Fruit fly (Drosophila melanogaster) whole organism, embryonic: ENCODE measurements around the gene CG10343.

ENCODE experiments used
- Asciz ChIP-seq: fragments of 200-800 bp; sonication (Bioruptor generic); optimal IDR thresholded peaks from 2 replicates; lab custom pipeline; 2017; ENCODE audit warnings: missing biosample characterization, mild to moderate bottlenecking, missing genetic modification characterization, missing genetic modification reagents
- Blimp-1 ChIP-seq: fragments of 200-800 bp; sonication (Bioruptor generic); optimal IDR thresholded peaks from 3 replicates; lab custom pipeline; 2018; ENCODE audit warnings: missing biosample characterization, missing genetic modification characterization, mild to moderate bottlenecking, moderate library complexity, missing genetic modification reagents
- CG10267 ChIP-seq: fragments of 200-800 bp; sonication (Bioruptor generic); optimal IDR thresholded peaks from 2 replicates; lab custom pipeline; 2018; ENCODE audit warnings: missing biosample characterization, mild to moderate bottlenecking, missing genetic modification characterization, moderate library complexity
- CG10274 ChIP-seq: fragments of 200-800 bp; sonication (Bioruptor generic); optimal IDR thresholded peaks from 3 replicates; lab custom pipeline; 2017; ENCODE audit warnings: missing biosample characterization, mild to moderate bottlenecking, missing genetic modification characterization
- CG11723 ChIP-seq: fragments of 200-800 bp; sonication (Bioruptor generic); optimal IDR thresholded peaks from 2 replicates; lab custom pipeline; 2017; ENCODE audit warnings: missing biosample characterization, mild to moderate bottlenecking, missing genetic modification characterization
- CG12219 ChIP-seq: fragments of 200-800 bp; sonication (Bioruptor generic); optimal IDR thresholded peaks from 3 replicates; lab custom pipeline; 2018; ENCODE audit warnings: missing biosample characterization, mild to moderate bottlenecking, missing genetic modification characterization
- CG12659 ChIP-seq: fragments of 200-800 bp; sonication (Bioruptor generic); optimal IDR thresholded peaks from 3 replicates; lab custom pipeline; 2017; ENCODE audit warnings: mild to moderate bottlenecking, missing biosample characterization, missing genetic modification reagents, missing genetic modification characterization
- CG13287 ChIP-seq: fragments of 200-800 bp; sonication (Bioruptor generic); IDR thresholded peaks from 2 replicates; pipeline ENCODE4 v1.3.6; 2022; ENCODE audit warnings: missing biosample characterization, missing genetic modification characterization; ENCODE audit not compliant: partially characterized antibody
- CG15601 ChIP-seq: fragments of 200-800 bp; sonication (Bioruptor generic); optimal IDR thresholded peaks from 3 replicates; lab custom pipeline; 2019; ENCODE audit warnings: missing biosample characterization, mild to moderate bottlenecking, missing genetic modification characterization, moderate library complexity
- CG17385 ChIP-seq: fragments of 200-800 bp; sonication (Bioruptor generic); optimal IDR thresholded peaks from 3 replicates; lab custom pipeline; 2018; ENCODE audit warnings: missing biosample characterization, mild to moderate bottlenecking, missing genetic modification characterization
- CG18599 ChIP-seq: fragments of 200-800 bp; sonication (Bioruptor generic); optimal IDR thresholded peaks from 3 replicates; lab custom pipeline; 2017; ENCODE audit warnings: missing biosample characterization, missing genetic modification characterization, mild to moderate bottlenecking, moderate library complexity, missing genetic modification reagents
- CG18619 ChIP-seq: fragments of 200-800 bp; sonication (Bioruptor generic); optimal IDR thresholded peaks from 3 replicates; lab custom pipeline; 2017; ENCODE audit warnings: missing biosample characterization, mild to moderate bottlenecking, missing genetic modification characterization
- CG2712 ChIP-seq: fragments of 200-800 bp; optimal IDR thresholded peaks from 3 replicates; lab custom pipeline; 2019; ENCODE audit warnings: missing biosample characterization, mild to moderate bottlenecking, missing genetic modification characterization, moderate library complexity
- CG2875 ChIP-seq: fragments of 200-800 bp; sonication (Bioruptor generic); optimal IDR thresholded peaks from 2 replicates; lab custom pipeline; 2017; ENCODE audit warnings: missing biosample characterization, mild to moderate bottlenecking, missing genetic modification characterization, missing genetic modification reagents
- CG30403 ChIP-seq: fragments of 200-800 bp; sonication (Bioruptor generic); optimal IDR thresholded peaks from 3 replicates; lab custom pipeline; 2016; ENCODE audit warnings: missing biosample characterization, missing genetic modification characterization
- CG32772 ChIP-seq: fragments of 200-800 bp; sonication (Bioruptor generic); IDR thresholded peaks from 2 replicates; pipeline ENCODE4 v1.3.6; 2022; ENCODE audit warnings: missing biosample characterization, missing genetic modification characterization
- CG5180 ChIP-seq: fragments of 200-800 bp; sonication (Bioruptor generic); optimal IDR thresholded peaks from 3 replicates; lab custom pipeline; 2017; ENCODE audit warnings: missing biosample characterization, missing genetic modification characterization, mild to moderate bottlenecking, moderate library complexity, missing genetic modification reagents
- CG7963 ChIP-seq: fragments of 200-800 bp; sonication (Bioruptor generic); IDR thresholded peaks from 3 replicates; pipeline ENCODE4 v1.3.6; 2022; ENCODE audit warnings: missing biosample characterization, missing genetic modification characterization; ENCODE audit not compliant: partially characterized antibody
- CG8388 ChIP-seq: fragments of 200-800 bp; sonication (Bioruptor generic); optimal IDR thresholded peaks from 2 replicates; lab custom pipeline; 2019; ENCODE audit warnings: missing biosample characterization, mild to moderate bottlenecking, missing genetic modification characterization, moderate library complexity
- CG9817 ChIP-seq: fragments of 200-800 bp; sonication (Bioruptor generic); optimal IDR thresholded peaks from 2 replicates; lab custom pipeline; 2018; ENCODE audit warnings: missing biosample characterization, mild to moderate bottlenecking, missing genetic modification characterization, moderate library complexity
- Dll ChIP-seq: fragments of 200-800 bp; sonication (Bioruptor generic); IDR thresholded peaks from 4 replicates; pipeline ENCODE4 v1.3.6; 2022; ENCODE audit warnings: missing biosample characterization, missing genetic modification characterization; ENCODE audit not compliant: partially characterized antibody
- Ets65A ChIP-seq: fragments of 200-800 bp; sonication (Bioruptor generic); peaks from one replicate; lab custom pipeline; 2016; ENCODE audit warnings: missing biosample characterization, missing genetic modification characterization
- H2.0 ChIP-seq: fragments of 200-800 bp; sonication (Bioruptor generic); IDR thresholded peaks from 2 replicates; pipeline ENCODE4 v1.3.6; 2022; ENCODE audit warnings: missing biosample characterization, missing genetic modification characterization
- Hr78 ChIP-seq, 2 experiments: fragments of 200-800 bp in 1 of 2; fragments of >200 bp in 1 of 2; sonication (Bioruptor generic) in 1 of 2; optimal IDR thresholded peaks; 2 replicates each; lab custom pipeline; 2017 to 2019; ENCODE audit warnings: missing biosample characterization in 2 of 2, missing genetic modification characterization in 2 of 2, mild to moderate bottlenecking in 1 of 2, moderate library complexity in 1 of 2
- Myb ChIP-seq: fragments of 200-800 bp; sonication (Bioruptor generic); optimal IDR thresholded peaks from 2 replicates; lab custom pipeline; 2016; ENCODE audit warnings: missing biosample characterization, missing genetic modification characterization
- NC2β ChIP-seq: fragments of 200-800 bp; sonication (Bioruptor generic); optimal IDR thresholded peaks from 2 replicates; lab custom pipeline; 2016; ENCODE audit warnings: missing biosample characterization, missing genetic modification characterization
- NK7.1 ChIP-seq: fragments of 200-800 bp; sonication (Bioruptor generic); optimal IDR thresholded peaks from 3 replicates; lab custom pipeline; 2016; ENCODE audit warnings: missing biosample characterization, missing genetic modification characterization
- Neu2 ChIP-seq: fragments of 200-800 bp; sonication (Bioruptor generic); optimal IDR thresholded peaks from 3 replicates; lab custom pipeline; 2016; ENCODE audit warnings: missing biosample characterization, missing genetic modification characterization, borderline replicate concordance
- Nf-YC ChIP-seq: fragments of 200-800 bp; optimal IDR thresholded peaks from 3 replicates; lab custom pipeline; 2019; ENCODE audit warnings: missing biosample characterization, mild to moderate bottlenecking, missing genetic modification characterization, moderate library complexity
- Oli ChIP-seq: fragments of 200-800 bp; sonication (Bioruptor generic); optimal IDR thresholded peaks from 2 replicates; lab custom pipeline; 2018; ENCODE audit warnings: missing biosample characterization, mild to moderate bottlenecking, missing genetic modification characterization, moderate library complexity
- Pdp1 ChIP-seq, 2 experiments: fragments of 200-800 bp; sonication (Bioruptor generic); optimal IDR thresholded peaks; 3 replicates each; lab custom pipeline; 2016; ENCODE audit warnings: missing biosample characterization in 2 of 2, missing genetic modification characterization in 2 of 2, mild to moderate bottlenecking in 1 of 2, moderate library complexity in 1 of 2
- Rfx ChIP-seq: fragments of 200-800 bp; sonication (Bioruptor generic); IDR thresholded peaks from 2 replicates; pipeline ENCODE4 v1.3.6; 2022; ENCODE audit warnings: missing biosample characterization, missing genetic modification characterization
- Sin3A ChIP-seq: fragments of >200 bp; optimal IDR thresholded peaks from 2 replicates; lab custom pipeline; 2018
- Sox102F ChIP-seq: fragments of 200-800 bp; sonication (Bioruptor generic); optimal IDR thresholded peaks from 2 replicates; lab custom pipeline; 2018; ENCODE audit warnings: missing biosample characterization, mild to moderate bottlenecking, missing genetic modification characterization, moderate library complexity
- Sry-β ChIP-seq: fragments of 200-800 bp; sonication (Bioruptor generic); optimal IDR thresholded peaks from 2 replicates; lab custom pipeline; 2018; ENCODE audit warnings: missing biosample characterization, mild to moderate bottlenecking, missing genetic modification characterization, moderate library complexity
- Vsx1 ChIP-seq: fragments of 200-800 bp; sonication (Bioruptor generic); optimal IDR thresholded peaks from 2 replicates; lab custom pipeline; 2017; ENCODE audit warnings: missing biosample characterization, mild to moderate bottlenecking, missing genetic modification characterization, missing genetic modification reagents
- amos ChIP-seq: fragments of 200-800 bp; sonication (Bioruptor generic); IDR thresholded peaks from 2 replicates; pipeline ENCODE4 v1.3.6; 2022; ENCODE audit warnings: missing biosample characterization, missing genetic modification characterization; ENCODE audit not compliant: partially characterized antibody
- ara ChIP-seq: fragments of 200-800 bp; sonication (Bioruptor generic); IDR thresholded peaks from 2 replicates; pipeline ENCODE4 v1.3.6; 2022; ENCODE audit warnings: missing biosample characterization, missing genetic modification characterization
- bsh ChIP-seq, 2 experiments: fragments of 200-800 bp; sonication (Bioruptor generic); optimal IDR thresholded peaks; 2 replicates each; lab custom pipeline; 2017 to 2018; ENCODE audit warnings: mild to moderate bottlenecking in 2 of 2, missing biosample characterization in 2 of 2, missing genetic modification characterization in 2 of 2, moderate library complexity in 1 of 2
- cas ChIP-seq: fragments of 200-800 bp; sonication (Bioruptor generic); IDR thresholded peaks from 2 replicates; pipeline ENCODE4 v1.3.6; 2022; ENCODE audit warnings: missing biosample characterization, missing genetic modification characterization
- croc ChIP-seq: fragments of 200-800 bp; sonication (Bioruptor generic); conservative IDR thresholded peaks from 3 replicates; pipeline ENCODE4 v1.3.6; 2022; ENCODE audit warnings: missing biosample characterization, missing genetic modification characterization
- crol ChIP-seq: fragments of 200-800 bp; sonication (Bioruptor generic); IDR thresholded peaks from 2 replicates; pipeline ENCODE4 v1.3.6; 2022; ENCODE audit warnings: missing biosample characterization, missing genetic modification characterization
- ind ChIP-seq: fragments of 200-800 bp; sonication (Bioruptor generic); optimal IDR thresholded peaks from 3 replicates; lab custom pipeline; 2016; ENCODE audit warnings: missing biosample characterization, missing genetic modification characterization
- jing ChIP-seq: fragments of 200-800 bp; sonication (Bioruptor generic); optimal IDR thresholded peaks from 2 replicates; lab custom pipeline; 2018; ENCODE audit warnings: missing biosample characterization, mild to moderate bottlenecking, missing genetic modification characterization
- lbe ChIP-seq: fragments of 200-800 bp; sonication (Bioruptor generic); optimal IDR thresholded peaks from 2 replicates; lab custom pipeline; 2016; ENCODE audit warnings: missing biosample characterization, mild to moderate bottlenecking, missing genetic modification characterization
- schlank ChIP-seq: fragments of 200-800 bp; sonication (Bioruptor generic); optimal IDR thresholded peaks from 2 replicates; lab custom pipeline; 2018; ENCODE audit warnings: missing biosample characterization, mild to moderate bottlenecking, missing genetic modification characterization
- sob ChIP-seq: fragments of 200-800 bp; sonication (Bioruptor generic); IDR thresholded peaks from 2 replicates; pipeline ENCODE4 v1.3.6; 2022; ENCODE audit warnings: missing biosample characterization, missing genetic modification characterization
- stwl ChIP-seq: fragments of 200-800 bp; sonication (Bioruptor generic); optimal IDR thresholded peaks from 3 replicates; lab custom pipeline; 2018; ENCODE audit warnings: missing biosample characterization, mild to moderate bottlenecking, missing genetic modification characterization, moderate library complexity

The CG10343 gene

DNA sequence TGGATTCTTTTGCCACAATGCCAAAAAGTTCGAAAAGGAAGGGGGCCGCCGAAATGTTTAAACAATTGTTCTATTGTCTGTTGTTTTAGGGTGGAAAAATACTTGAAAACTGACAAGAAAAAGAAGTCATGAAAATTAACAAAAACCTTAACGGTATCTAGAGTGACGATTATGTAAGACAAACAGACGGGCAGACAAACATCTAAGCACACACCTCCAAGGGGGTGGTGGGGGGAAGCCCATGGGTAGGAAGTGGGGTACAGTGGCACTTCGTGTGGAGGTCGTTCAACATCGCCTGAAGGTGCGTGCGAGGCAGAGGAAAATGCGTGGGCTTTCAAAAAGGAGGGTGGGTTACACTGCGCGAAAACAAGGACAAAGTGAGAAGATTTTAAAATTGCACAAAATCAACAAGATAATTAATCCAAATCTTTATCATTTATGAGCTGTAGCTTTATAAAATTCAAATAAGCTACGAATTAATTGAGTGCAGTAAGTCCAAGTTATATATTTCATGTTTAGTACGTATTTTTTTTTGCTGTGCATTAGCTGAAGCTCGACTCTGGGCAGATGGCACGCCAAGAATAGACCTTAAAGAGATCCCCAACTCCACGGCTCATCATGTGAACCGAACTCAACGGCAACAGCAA lies 14.2 kb downstream of the CG10343 start (continued):
- no peak for TF ChIP-seq Nf-YC (tag; lab: Kevin White, UChicago)
- TF ChIP-seq ara (GFP tag; lab: Robert Waterston, UW): no peak
- TF ChIP-seq CG12659: no peak
- TF ChIP-seq Rfx (GFP tag; lab: Robert Waterston, UW): peak; percentile 19; the same call in 1 of the 2 replicates
- TF ChIP-seq schlank (tag; lab: Kevin White, UChicago): no peak
- no peak for TF ChIP-seq CG32772 (GFP tag; lab: Robert Waterston, UW)
- no peak for TF ChIP-seq CG10274 (GFP tag; lab: Kevin White, UChicago)
- no peak for TF ChIP-seq CG10267 (tag; lab: Kevin White, UChicago)
- no peak for TF ChIP-seq Myb (GFP tag; lab: Kevin White, UChicago)
- TF ChIP-seq jing (GFP tag; lab: Kevin White, UChicago): peak; percentile 19
- TF ChIP-seq CG12219 (GFP tag; lab: Kevin White, UChicago): peak; percentile 24
- TF ChIP-seq Asciz: peak; percentile 50
- no peak for TF ChIP-seq Sry-β (GFP tag; lab: Kevin White, UChicago)
- TF ChIP-seq Sin3A (lab: Kevin White, UChicago): no peak
- TF ChIP-seq NC2β (GFP tag; lab: Kevin White, UChicago): no peak
- no peak for TF ChIP-seq Vsx1 (GFP tag; lab: Kevin White, UChicago)
- TF ChIP-seq CG30403: peak; percentile 11
- TF ChIP-seq CG2712 (tag; lab: Kevin White, UChicago): peak; percentile 31
- 0 out of 2 replicates have a peak, but pooled peaks have one; percentile 25 for TF ChIP-seq sob
- TF ChIP-seq CG8388: no peak
- peak in 1 of 2 experiments; percentile 0 for TF ChIP-seq bsh (GFP tag; optimal IDR thresholded peaks at IDR 0.05; lab: Kevin White, UChicago)
- no peak for TF ChIP-seq H2.0 (GFP tag; lab: Robert Waterston, UW)
- no peak for TF ChIP-seq amos (GFP tag; lab: Robert Waterston, UW)
- TF ChIP-seq Hr78 (GFP tag; optimal IDR thresholded peaks at IDR 0.05; lab: Kevin White, UChicago): no peak
- TF ChIP-seq NK7.1 (GFP tag; lab: Kevin White, UChicago): no peak
- no peak for TF ChIP-seq Neu2 (GFP tag; lab: Kevin White, UChicago)
- TF ChIP-seq CG2875: peak; percentile 45
- TF ChIP-seq ind (GFP tag; lab: Kevin White, UChicago): no peak
- peak; percentile 8 for TF ChIP-seq CG15601 (tag; lab: Kevin White, UChicago)
- TF ChIP-seq Ets65A (GFP tag; lab: Kevin White, UChicago): peak; percentile 87
- no peak for TF ChIP-seq croc (GFP tag; lab: Robert Waterston, UW)
- TF ChIP-seq Oli (tag; lab: Kevin White, UChicago): no peak
- peak in 1 of 2 experiments; percentile 73 for TF ChIP-seq Pdp1 (GFP tag; optimal IDR thresholded peaks at IDR 0.05; lab: Kevin White, UChicago)
- peak; percentile 5 for TF ChIP-seq CG17385 (GFP tag; lab: Kevin White, UChicago)
- TF ChIP-seq lbe (GFP tag; lab: Kevin White, UChicago): no peak
- no peak for TF ChIP-seq CG7963
- TF ChIP-seq CG5180 (GFP tag; lab: Kevin White, UChicago): peak; percentile 5
- no peak for TF ChIP-seq Dll (GFP tag; lab: Robert Waterston, UW)
- no peak for TF ChIP-seq CG9817 (tag; lab: Kevin White, UChicago)
- TF ChIP-seq cas (GFP tag; lab: Robert Waterston, UW): no peak
- TF ChIP-seq CG18599 (GFP tag; lab: Kevin White, UChicago): peak; percentile 22
- no peak for TF ChIP-seq CG18619 (GFP tag; lab: Kevin White, UChicago)
- TF ChIP-seq crol (GFP tag; lab: Robert Waterston, UW): peak; percentile 74
- peak; percentile 0 for TF ChIP-seq Blimp-1 (GFP tag; lab: Kevin White, UChicago)
- no peak for TF ChIP-seq stwl (tag; lab: Kevin White, UChicago)
- peak; percentile 6 for TF ChIP-seq CG11723 (GFP tag; lab: Kevin White, UChicago)
- no peak for TF ChIP-seq Sox102F (GFP tag; lab: Kevin White, UChicago)
- TF ChIP-seq CG13287 (GFP tag; lab: Robert Waterston, UW): no peak
